Fruit fly (Drosophila melanogaster) whole organism, adult: ENCODE data around the gene Uqcc1.

Source experiments
- CG7045 ChIP-seq: fragments of 200-800 bp; sonication (Bioruptor generic); optimal IDR thresholded peaks from 2 replicates; lab custom pipeline; 2017; ENCODE audit warnings: missing biosample characterization, mild to moderate bottlenecking, missing genetic modification characterization
- Hr96 ChIP-seq: fragments of 200-800 bp; sonication (Bioruptor generic); optimal IDR thresholded peaks from 2 replicates; lab custom pipeline; 2016; ENCODE audit warnings: missing biosample characterization, missing genetic modification characterization

- TF ChIP-seq Hr96 (no peak), CG7045 (GFP tag; lab: Kevin White, UChicago) (no peak)
These were observed 21.0 kb upstream of the Uqcc1 start for dm6 chr3L:6978757-6979386.
